Worm (Caenorhabditis elegans) whole organism, L4 larva: ENCODE measurements around the gene ttr-47.

ENCODE experiments used
- aly-2 ChIP-seq: sonication (generic microtip); optimal IDR thresholded peaks from 2 replicates; lab custom pipeline; 2018; ENCODE audit warnings: missing biosample characterization, missing genetic modification characterization
- ceh-32 ChIP-seq: sonication (generic microtip); optimal IDR thresholded peaks from 2 replicates; lab custom pipeline; 2016; ENCODE audit warnings: mild to moderate bottlenecking, missing genetic modification characterization, missing compliant biosample characterization; ENCODE audit not compliant: poor library complexity
- ceh-62 ChIP-seq: sonication (generic microtip); optimal IDR thresholded peaks from 2 replicates; lab custom pipeline; 2017; ENCODE audit warnings: missing biosample characterization, missing genetic modification characterization
- daf-19 ChIP-seq: fragments of 200-800 bp; sonication (Bioruptor generic); conservative IDR thresholded peaks from 2 replicates; pipeline ENCODE4 v1.3.6; 2022; ENCODE audit warnings: missing genetic modification characterization, missing compliant biosample characterization
- egl-27 ChIP-seq: sonication (generic microtip); optimal IDR thresholded peaks from 3 replicates; lab custom pipeline; 2017; ENCODE audit warnings: missing biosample characterization, missing genetic modification reagents, missing genetic modification characterization
- fos-1 ChIP-seq: fragments of 150-350 bp; optimal IDR thresholded peaks from 2 replicates; lab custom pipeline; 2014; ENCODE audit warnings: missing biosample characterization, missing genetic modification characterization
- lin-38 ChIP-seq: fragments of 200-800 bp; sonication (Bioruptor generic); IDR thresholded peaks from 2 replicates; pipeline ENCODE4 v1.3.6; 2022; ENCODE audit warnings: missing genetic modification reagents, missing genetic modification characterization, missing compliant biosample characterization
- lin-39 ChIP-seq: fragments of 150-350 bp; optimal IDR thresholded peaks from 2 replicates; lab custom pipeline; 2014; ENCODE audit warnings: missing biosample characterization, missing genetic modification reagents, missing genetic modification characterization
- nhr-77 ChIP-seq: fragments of 150-350 bp; optimal IDR thresholded peaks from 2 replicates; lab custom pipeline; 2014; ENCODE audit warnings: missing biosample characterization, missing genetic modification characterization
- snpc-4 ChIP-seq: fragments of 150-350 bp; optimal IDR thresholded peaks from 2 replicates; lab custom pipeline; 2014; ENCODE audit warnings: missing biosample characterization, missing genetic modification characterization

- TF ChIP-seq fos-1 (tag; lab: Kevin White, UChicago) (no peak), egl-27 (tag; lab: Kevin White, UChicago) (no peak), ceh-32 (tag; lab: Kevin White, UChicago) (no peak), lin-39 (tag; lab: Kevin White, UChicago) (no peak), snpc-4 (tag; lab: Kevin White, UChicago) (no peak), nhr-77 (tag; lab: Kevin White, UChicago) (peak; percentile 29), daf-19 (GFP tag; lab: Robert Waterston, UW) (no peak), aly-2 (tag; lab: Kevin White, UChicago) (no peak), lin-38 (no peak), ceh-62 (tag; lab: Kevin White, UChicago) (no peak)
Observed at ce11 chrV:8905656-8906055, 17.2 kb upstream of the ttr-47 start.
